Worm (Caenorhabditis elegans): ENCODE data around the gene cya-1.

The cya-1 gene

ce11 chrIII:9084329-9084728, 24.7 kb downstream of the cya-1 start (continued):
- TF ChIP-seq sem-4 (tag; optimal IDR thresholded peaks at IDR 0.05) (no peak), ceh-16 (tag; optimal IDR thresholded peaks at IDR 0.05) (no peak), nhr-11 (tag; optimal IDR thresholded peaks at IDR 0.05) (no peak)

- TF ChIP-seq unc-62 (GFP tag; optimal IDR thresholded peaks at IDR 0.05) (no peak), peb-1 (tag; optimal IDR thresholded peaks at IDR 0.05) (no peak), alr-1 (tag; optimal IDR thresholded peaks at IDR 0.05) (no peak), nhr-129 (tag; optimal IDR thresholded peaks at IDR 0.05) (peak; percentile 35), C34F6.9 (tag; optimal IDR thresholded peaks at IDR 0.05) (peak; percentile 37), nhr-237 (tag; optimal IDR thresholded peaks at IDR 0.05) (no peak), lin-13 (GFP tag; optimal IDR thresholded peaks at IDR 0.05) (no peak), gmeb-1 (tag; optimal IDR thresholded peaks at IDR 0.05) (no peak), lsy-2 (tag; optimal IDR thresholded peaks at IDR 0.05) (peak in 1 of 2 experiments; percentile 32), sem-4 (tag; optimal IDR thresholded peaks at IDR 0.05) (peak; percentile 26), aly-2 (tag; optimal IDR thresholded peaks at IDR 0.05) (no peak), ztf-4 (tag; optimal IDR thresholded peaks at IDR 0.05) (no peak), F13H6.1 (tag; optimal IDR thresholded peaks at IDR 0.05) (peak; percentile 26), mbf-1 (tag; optimal IDR thresholded peaks at IDR 0.05) (no peak), nhr-12 (tag; optimal IDR thresholded peaks at IDR 0.05) (no peak), ztf-1 (GFP tag; conservative IDR thresholded peaks at IDR 0.05) (no peak), ZK546.5 (tag; optimal IDR thresholded peaks at IDR 0.05) (no peak), elt-1 (tag; optimal IDR thresholded peaks at IDR 0.05) (no peak), nhr-10 (tag; optimal IDR thresholded peaks at IDR 0.05) (no peak), mdl-1 (tag; optimal IDR thresholded peaks at IDR 0.05) (no peak), ztf-11 (tag; optimal IDR thresholded peaks at IDR 0.05) (no peak), fos-1 (tag; optimal IDR thresholded peaks at IDR 0.05) (no peak), sma-9 (GFP tag; optimal IDR thresholded peaks at IDR 0.05) (peak; percentile 47), sma-9 (tag; optimal IDR thresholded peaks at IDR 0.05) (no peak), crh-2 (tag; optimal IDR thresholded peaks at IDR 0.05) (no peak), dmd-4 (tag; optimal IDR thresholded peaks at IDR 0.05) (no peak), nhr-21 (tag; optimal IDR thresholded peaks at IDR 0.05) (no peak), snpc-4 (tag; optimal IDR thresholded peaks at IDR 0.05) (no peak), R02D3.7 (tag; optimal IDR thresholded peaks at IDR 0.05) (no peak), nhr-23 (tag; optimal IDR thresholded peaks at IDR 0.05) (no peak), elt-3 (tag; optimal IDR thresholded peaks at IDR 0.05) (no peak), sma-3 (GFP tag; optimal IDR thresholded peaks at IDR 0.05) (no peak), ceh-16 (tag; optimal IDR thresholded peaks at IDR 0.05) (no peak), ceh-82 (tag; optimal IDR thresholded peaks at IDR 0.05) (no peak), lin-11 (tag; optimal IDR thresholded peaks at IDR 0.05) (no peak), nhr-6 (tag; optimal IDR thresholded peaks at IDR 0.05) (no peak), unc-39 (tag; optimal IDR thresholded peaks at IDR 0.05) (no peak), lin-39 (tag; optimal IDR thresholded peaks at IDR 0.05) (no peak), zag-1 (tag; optimal IDR thresholded peaks at IDR 0.05) (no peak), skn-1 (tag; optimal IDR thresholded peaks at IDR 0.05) (no peak), Y55F3AM.14 (GFP tag; optimal IDR thresholded peaks at IDR 0.05) (no peak), unc-55 (GFP tag; optimal IDR thresholded peaks at IDR 0.05) (no peak), nhr-11 (tag; optimal IDR thresholded peaks at IDR 0.05) (no peak), mab-5 (tag; optimal IDR thresholded peaks at IDR 0.05) (no peak), blmp-1 (tag; optimal IDR thresholded peaks at IDR 0.05; ENCODE audit: insufficient read depth) (no peak)
Observed at ce11 chrIII:9083118-9083517, 26.0 kb downstream of the cya-1 start.

- no peak for TF ChIP-seq snpc-4 (tag; optimal IDR thresholded peaks at IDR 0.05)
- no peak for TF ChIP-seq nhr-6 (tag; optimal IDR thresholded peaks at IDR 0.05)
Observed at ce11 chrIII:9081763-9082162, 27.3 kb downstream of the cya-1 start, which contains the start of gene far-2. Gene far-2 (plus strand): TSS chrIII:9081828.
